Fruit fly (Drosophila melanogaster) whole organism, prepupa: ENCODE results near the gene CG14154.

ENCODE experiments used
- Blimp-1 ChIP-seq: fragments of 200-800 bp; sonication (Bioruptor generic); optimal IDR thresholded peaks from 3 replicates; lab custom pipeline; 2017; ENCODE audit warnings: missing biosample characterization, missing genetic modification characterization, mild to moderate bottlenecking, moderate library complexity, missing genetic modification reagents
- CG10669 ChIP-seq: fragments of 200-800 bp; sonication (Bioruptor generic); optimal IDR thresholded peaks from 3 replicates; lab custom pipeline; 2018; ENCODE audit warnings: missing biosample characterization, mild to moderate bottlenecking, missing genetic modification characterization, moderate library complexity
- CG15336 ChIP-seq: fragments of 200-800 bp; sonication (Bioruptor generic); IDR thresholded peaks from 2 replicates; pipeline ENCODE4 v1.3.6; 2022; ENCODE audit warnings: missing biosample characterization, missing genetic modification characterization
- CG31627 ChIP-seq: fragments of 200-800 bp; sonication (Bioruptor generic); optimal IDR thresholded peaks from 3 replicates; lab custom pipeline; 2016; ENCODE audit warnings: missing biosample characterization, missing genetic modification characterization
- CG4318 ChIP-seq: fragments of 200-800 bp; sonication (Bioruptor generic); optimal IDR thresholded peaks from 3 replicates; lab custom pipeline; 2017; ENCODE audit warnings: missing biosample characterization, mild to moderate bottlenecking, missing genetic modification characterization
- CG6163 ChIP-seq: fragments of 200-800 bp; sonication (Bioruptor generic); IDR thresholded peaks from 3 replicates; pipeline ENCODE4 v1.3.6; 2022; ENCODE audit warnings: missing biosample characterization, missing genetic modification characterization
- CG6808 ChIP-seq: fragments of 200-800 bp; sonication (Bioruptor generic); optimal IDR thresholded peaks from 3 replicates; lab custom pipeline; 2017; ENCODE audit warnings: missing biosample characterization, missing genetic modification characterization, mild to moderate bottlenecking, moderate library complexity, missing genetic modification reagents
- CG8319 ChIP-seq: fragments of 200-800 bp; sonication (Bioruptor generic); optimal IDR thresholded peaks from 3 replicates; lab custom pipeline; 2016; ENCODE audit warnings: missing biosample characterization, missing genetic modification characterization
- Eip78C ChIP-seq: fragments of 200-800 bp; sonication (Bioruptor generic); peaks from one replicate; lab custom pipeline; 2016; ENCODE audit warnings: missing biosample characterization, missing genetic modification characterization
- Ets96B ChIP-seq: fragments of 200-800 bp; optimal IDR thresholded peaks from 2 replicates; lab custom pipeline; 2019; ENCODE audit warnings: missing biosample characterization, mild to moderate bottlenecking, missing genetic modification characterization, moderate library complexity
- Gug ChIP-seq: fragments of 200-800 bp; sonication (Bioruptor generic); IDR thresholded peaks from 2 replicates; pipeline ENCODE4 v1.3.6; 2022; ENCODE audit warnings: missing biosample characterization, missing genetic modification characterization
- Lpt ChIP-seq: fragments of 200-800 bp; sonication (Bioruptor generic); optimal IDR thresholded peaks from 3 replicates; lab custom pipeline; 2016; ENCODE audit warnings: missing biosample characterization, missing genetic modification characterization
- Sox14 ChIP-seq: fragments of 200-800 bp; sonication (Bioruptor generic); optimal IDR thresholded peaks from 3 replicates; lab custom pipeline; 2016; ENCODE audit warnings: missing biosample characterization, missing genetic modification characterization
- Sox15 ChIP-seq: fragments of 200-800 bp; sonication (Bioruptor generic); optimal IDR thresholded peaks from 3 replicates; lab custom pipeline; 2016; ENCODE audit warnings: missing biosample characterization, missing genetic modification characterization
- achi ChIP-seq: fragments of 200-800 bp; sonication (Bioruptor generic); optimal IDR thresholded peaks from 3 replicates; lab custom pipeline; 2016; ENCODE audit warnings: missing biosample characterization, missing genetic modification characterization
- dsx ChIP-seq: fragments of 200-800 bp; optimal IDR thresholded peaks from 3 replicates; lab custom pipeline; 2019; ENCODE audit warnings: missing biosample characterization, mild to moderate bottlenecking, missing genetic modification characterization, moderate library complexity; ENCODE audit not compliant: poor library complexity, severe bottlenecking
- eg ChIP-seq: fragments of 200-800 bp; sonication (Bioruptor generic); IDR thresholded peaks from 3 replicates; pipeline ENCODE4 v1.3.6; 2022; ENCODE audit warnings: missing biosample characterization, missing genetic modification characterization
- esn ChIP-seq: fragments of 200-800 bp; sonication (Bioruptor generic); optimal IDR thresholded peaks from 2 replicates; lab custom pipeline; 2016; ENCODE audit warnings: missing biosample characterization, mild to moderate bottlenecking, missing genetic modification characterization, moderate library complexity
- fd59A ChIP-seq: fragments of 200-800 bp; sonication (Bioruptor generic); optimal IDR thresholded peaks from 2 replicates; lab custom pipeline; 2017; ENCODE audit warnings: missing biosample characterization, mild to moderate bottlenecking, missing genetic modification characterization, missing genetic modification reagents
- fd85E ChIP-seq: fragments of 200-800 bp; sonication (Bioruptor generic); optimal IDR thresholded peaks from 3 replicates; lab custom pipeline; 2016; ENCODE audit warnings: missing biosample characterization, missing genetic modification characterization
- fkh ChIP-seq: fragments of 200-800 bp; sonication (Bioruptor generic); optimal IDR thresholded peaks from 3 replicates; lab custom pipeline; 2017; ENCODE audit warnings: missing biosample characterization, mild to moderate bottlenecking, missing genetic modification characterization, moderate library complexity
- pdm3 ChIP-seq: fragments of 200-800 bp; sonication (Bioruptor generic); optimal IDR thresholded peaks from 3 replicates; lab custom pipeline; 2016; ENCODE audit warnings: missing biosample characterization, missing genetic modification characterization
- spab ChIP-seq: fragments of 200-800 bp; sonication (Bioruptor generic); optimal IDR thresholded peaks from 2 replicates; lab custom pipeline; 2017; ENCODE audit warnings: missing biosample characterization, mild to moderate bottlenecking, missing genetic modification characterization, missing genetic modification reagents
- topi ChIP-seq: fragments of 200-800 bp; sonication (Bioruptor generic); optimal IDR thresholded peaks from 3 replicates; lab custom pipeline; 2016; ENCODE audit warnings: missing biosample characterization, missing genetic modification characterization
- vri ChIP-seq: fragments of 200-800 bp; sonication (Bioruptor generic); optimal IDR thresholded peaks from 3 replicates; lab custom pipeline; 2016; ENCODE audit warnings: missing biosample characterization, mild to moderate bottlenecking, missing genetic modification characterization

The CG14154 gene

dm6 chr3L:10683899-10684340, 42.2 kb downstream of the CG14154 start (continued):
- TF ChIP-seq vri (GFP tag; lab: Kevin White, UChicago) (no peak), fd85E (GFP tag; lab: Kevin White, UChicago) (no peak), topi (GFP tag; lab: Kevin White, UChicago) (peak; percentile 73), dsx (GFP tag; lab: Kevin White, UChicago) (peak; percentile 69), fd59A (GFP tag; lab: Kevin White, UChicago) (peak; percentile 43), CG8319 (GFP tag; lab: Kevin White, UChicago) (peak; percentile 67), Lpt (GFP tag; lab: Kevin White, UChicago) (peak; percentile 77), CG15336 (GFP tag; lab: Robert Waterston, UW) (peak; percentile 88), Gug (GFP tag; lab: Robert Waterston, UW) (peak; percentile 67), CG10669 (GFP tag; lab: Kevin White, UChicago) (peak; percentile 59), CG31627 (peak; percentile 31)

- TF ChIP-seq CG6808 (GFP tag; lab: Kevin White, UChicago), result no peak
- no peak for TF ChIP-seq achi (GFP tag; lab: Kevin White, UChicago)
- TF ChIP-seq spab (GFP tag; lab: Kevin White, UChicago), result no peak
- no peak for TF ChIP-seq fd85E (GFP tag; lab: Kevin White, UChicago)
Observed at dm6 chr3L:10684492-10684891, 42.8 kb downstream of the CG14154 start.

DNA sequence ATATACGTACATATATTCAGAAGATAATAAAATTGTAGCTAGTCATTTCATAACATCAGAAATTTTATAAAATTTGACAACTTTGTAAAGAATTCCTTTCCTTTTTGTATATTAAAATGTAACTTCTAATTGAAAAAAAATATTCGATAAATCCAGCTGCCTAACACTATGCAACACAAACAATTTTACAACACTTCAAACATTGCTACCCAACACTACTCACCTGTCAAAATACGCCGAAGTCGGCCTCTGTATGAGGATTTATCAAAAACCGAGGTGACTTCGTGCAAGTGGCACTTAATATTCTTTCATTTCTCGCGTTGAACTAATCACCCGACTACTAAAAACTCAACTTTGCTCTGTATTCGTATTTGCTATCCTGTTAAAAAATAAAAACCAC, 44.9 kb downstream of the CG14154 start:
- no peak for TF ChIP-seq Sox15

DNA sequence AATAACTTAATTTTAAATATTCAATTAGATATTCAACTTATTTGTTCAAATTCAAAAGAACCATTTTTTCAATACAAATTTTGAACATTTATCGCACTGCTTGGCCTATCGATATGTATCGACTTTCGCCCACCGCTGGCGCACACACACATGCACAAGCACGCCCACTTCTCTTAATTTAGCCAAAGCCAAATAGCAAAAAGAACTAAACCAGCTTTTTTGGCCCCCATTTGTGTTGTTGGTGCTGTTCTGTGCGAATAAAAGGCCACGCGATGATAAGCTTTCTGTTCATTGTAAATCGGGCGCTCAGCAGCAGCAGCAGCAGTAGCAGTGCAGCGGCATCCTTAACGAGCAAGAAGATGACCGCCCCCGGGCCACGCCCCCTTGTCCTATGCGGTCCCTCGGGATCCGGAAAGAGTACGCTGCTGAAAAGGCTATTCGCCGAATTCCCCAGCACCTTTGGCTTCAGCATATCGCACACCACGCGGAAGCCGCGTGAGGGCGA, 49.3 kb downstream of the CG14154 start, which contains the start of gene CG11811:
Gene CG11811 (plus strand): TSS at position 121 of the 505 bp plus-strand sequence.
- TF ChIP-seq Ets96B (no peak), fkh (peak; percentile 13), Eip78C (GFP tag; lab: Kevin White, UChicago) (peak; percentile 63), CG6163 (GFP tag; lab: Robert Waterston, UW) (peak; percentile 40; the same call in 1 of the 3 replicates), pdm3 (GFP tag; lab: Kevin White, UChicago) (no peak), CG4318 (GFP tag; lab: Kevin White, UChicago) (no peak), esn (GFP tag; lab: Kevin White, UChicago) (peak; percentile 11), Blimp-1 (GFP tag; lab: Kevin White, UChicago) (no peak), Sox14 (GFP tag; lab: Kevin White, UChicago) (peak; percentile 13), eg (GFP tag; lab: Robert Waterston, UW) (peak; percentile 55; the same call in 2 of the 3 replicates)
- TF ChIP-seq, all 60 proteins: peak for 6
